Worm (Caenorhabditis elegans): ENCODE results near the gene F20B6.4.

F20B6.4 gene

DNA sequence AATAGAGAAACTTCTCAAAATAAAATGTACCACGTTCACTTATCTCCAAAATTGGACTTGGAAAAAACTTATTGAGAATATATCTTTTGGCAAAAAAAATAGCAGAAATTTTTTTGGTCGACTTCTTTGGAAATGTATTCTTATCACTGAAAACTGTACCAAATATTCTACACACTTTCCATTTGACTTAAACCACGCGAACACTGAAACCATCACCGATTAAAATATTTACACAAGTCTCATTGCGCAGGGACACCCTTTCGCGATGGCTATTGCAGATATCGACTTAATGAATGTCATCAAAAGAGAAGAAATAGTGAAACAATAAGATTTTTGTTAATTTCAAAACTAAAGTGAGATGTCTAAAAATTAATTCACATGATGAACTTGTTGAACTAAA lies 12.2 kb upstream of the F20B6.4 start (continued):
- no peak for TF ChIP-seq nhr-20 (tag; optimal IDR thresholded peaks at IDR 0.05)
- TF ChIP-seq egl-27 (tag; optimal IDR thresholded peaks at IDR 0.05) = no peak
- TF ChIP-seq lsy-2 (tag; optimal IDR thresholded peaks at IDR 0.05) = peak in 1 of 2 experiments; percentile 17
- no peak for TF ChIP-seq hlh-4 (tag; optimal IDR thresholded peaks at IDR 0.05)
- no peak for TF ChIP-seq efl-3 (GFP tag; optimal IDR thresholded peaks at IDR 0.05)
- no peak for TF ChIP-seq nhr-237 (tag; optimal IDR thresholded peaks at IDR 0.05)
- peak; percentile 8 for TF ChIP-seq zip-4 (GFP tag; optimal IDR thresholded peaks at IDR 0.05)
- TF ChIP-seq ceh-63 (GFP tag; optimal IDR thresholded peaks at IDR 0.05) = no peak
- TF ChIP-seq elt-3 (tag; optimal IDR thresholded peaks at IDR 0.05) = peak in 2 of 6 experiments; percentile 47 to 52
- TF ChIP-seq isw-1 (GFP tag; IDR thresholded peaks at IDR 0.05) = no peak
- TF ChIP-seq elt-2 (tag; optimal IDR thresholded peaks at IDR 0.05) = peak; percentile 40
- TF ChIP-seq sox-4 (tag; optimal IDR thresholded peaks at IDR 0.05) = no peak
- no peak for TF ChIP-seq snu-23 (GFP tag; optimal IDR thresholded peaks at IDR 0.05)
- no peak for TF ChIP-seq ces-1 (GFP tag; optimal IDR thresholded peaks at IDR 0.05)
- TF ChIP-seq lin-39 (tag; optimal IDR thresholded peaks at IDR 0.05) = no peak
- TF ChIP-seq dsc-1 (tag; optimal IDR thresholded peaks at IDR 0.05) = no peak
- TF ChIP-seq unc-86 (tag; optimal IDR thresholded peaks at IDR 0.05) = no peak
- TF ChIP-seq vab-15 (tag; optimal IDR thresholded peaks at IDR 0.05) = no peak
- TF ChIP-seq zag-1 (tag; optimal IDR thresholded peaks at IDR 0.05) = no peak
- no peak for TF ChIP-seq fkh-4 (tag; optimal IDR thresholded peaks at IDR 0.05; ENCODE audit: borderline replicate concordance)
- TF ChIP-seq egl-13 (tag; optimal IDR thresholded peaks at IDR 0.05) = no peak
- no peak for TF ChIP-seq tbx-2 (tag; optimal IDR thresholded peaks at IDR 0.05)
- TF ChIP-seq ztf-4 (tag; optimal IDR thresholded peaks at IDR 0.05) = no peak
- TF ChIP-seq fkh-10 (GFP tag; optimal IDR thresholded peaks at IDR 0.05) = no peak
- peak; percentile 5 for TF ChIP-seq pax-3 (tag; optimal IDR thresholded peaks at IDR 0.05)
- TF ChIP-seq lir-3 (tag; optimal IDR thresholded peaks at IDR 0.05; ENCODE audit: poor library complexity) = peak; percentile 22
- TF ChIP-seq tlp-1 (tag; optimal IDR thresholded peaks at IDR 0.05) = no peak
- TF ChIP-seq nhr-12 (tag; optimal IDR thresholded peaks at IDR 0.05) = no peak
- TF ChIP-seq ceh-8 (GFP tag; optimal IDR thresholded peaks at IDR 0.05) = no peak
- no peak for TF ChIP-seq nhr-71 (tag; optimal IDR thresholded peaks at IDR 0.05)
- peak; percentile 29 for TF ChIP-seq C16A3.4 (tag; optimal IDR thresholded peaks at IDR 0.05)
- no peak for TF ChIP-seq ceh-90 (tag; optimal IDR thresholded peaks at IDR 0.05)
- no peak for TF ChIP-seq lin-15B (tag; optimal IDR thresholded peaks at IDR 0.05)
- no peak for TF ChIP-seq rnt-1 (tag; optimal IDR thresholded peaks at IDR 0.05)
- no peak for TF ChIP-seq unc-30 (tag; optimal IDR thresholded peaks at IDR 0.05)
- no peak for TF ChIP-seq nhr-28 (tag; optimal IDR thresholded peaks at IDR 0.05)
- peak; percentile 50 for TF ChIP-seq nhr-90 (tag; optimal IDR thresholded peaks at IDR 0.05; ENCODE audit: poor library complexity)
- no peak for TF ChIP-seq aha-1 (tag; optimal IDR thresholded peaks at IDR 0.05)
- no peak for TF ChIP-seq blmp-1 (tag; optimal IDR thresholded peaks at IDR 0.05)
- TF ChIP-seq Y116A8C.19 (tag; optimal IDR thresholded peaks at IDR 0.05; ENCODE audit: borderline replicate concordance) = no peak
- no peak for TF ChIP-seq nhr-85 (tag)
- TF ChIP-seq irx-1 (tag; optimal IDR thresholded peaks at IDR 0.05) = no peak
- TF ChIP-seq C34B4.2 (tag; optimal IDR thresholded peaks at IDR 0.05) = no peak
- TF ChIP-seq hlh-17 (GFP tag; optimal IDR thresholded peaks at IDR 0.05; ENCODE audit: borderline replicate concordance) = no peak
- TF ChIP-seq nhr-19 (GFP tag; conservative IDR thresholded peaks at IDR 0.05) = no peak; the same call in 1 of the 2 replicates
- no peak for TF ChIP-seq nhr-11 (tag; optimal IDR thresholded peaks at IDR 0.05)
- TF ChIP-seq pqm-1 (tag; optimal IDR thresholded peaks at IDR 0.05) = no peak
- TF ChIP-seq fkh-8 (tag; optimal IDR thresholded peaks at IDR 0.05) = peak; percentile 50
- TF ChIP-seq jun-1 (tag; optimal IDR thresholded peaks at IDR 0.05) = peak; percentile 74
- peak; percentile 27 for TF ChIP-seq skn-1 (tag; optimal IDR thresholded peaks at IDR 0.05)
- no peak for TF ChIP-seq ceh-88 (GFP tag; IDR thresholded peaks at IDR 0.05)
- TF ChIP-seq sptf-1 (tag; optimal IDR thresholded peaks at IDR 0.05) = no peak
- TF ChIP-seq nhr-76 (tag; optimal IDR thresholded peaks at IDR 0.05) = no peak
- no peak for TF ChIP-seq nhr-77 (tag; optimal IDR thresholded peaks at IDR 0.05)
